Worm (Caenorhabditis elegans) whole organism, L1 larva: ENCODE results near the gene T26H5.8.

ENCODE experiments used
- alr-1 ChIP-seq: fragments of 200-800 bp; sonication (Bioruptor generic); optimal IDR thresholded peaks from 2 replicates; lab custom pipeline; 2018; ENCODE audit warnings: borderline replicate concordance, mild to moderate bottlenecking, missing genetic modification characterization, missing compliant biosample characterization
- aly-2 ChIP-seq: fragments of 150-350 bp; optimal IDR thresholded peaks from 2 replicates; lab custom pipeline; 2014; ENCODE audit warnings: missing biosample characterization, missing genetic modification characterization
- blmp-1 ChIP-seq: fragments of 150-350 bp; optimal IDR thresholded peaks from 2 replicates; lab custom pipeline; 2014; ENCODE audit warnings: missing biosample characterization, missing genetic modification characterization
- elt-3 ChIP-seq, 6 experiments: fragments of 150-350 bp in 1 of 6; sonication (generic microtip); optimal IDR thresholded peaks; 2 replicates each; lab custom pipeline; 2017 to 2018; ENCODE audit warnings: missing biosample characterization in 6 of 6, missing genetic modification characterization in 6 of 6, inconsistent platforms in 1 of 6
- fkh-10 ChIP-seq: sonication (generic microtip); optimal IDR thresholded peaks from 2 replicates; lab custom pipeline; 2017; ENCODE audit warnings: missing biosample characterization, missing genetic modification reagents, missing genetic modification characterization
- lin-13 ChIP-seq: fragments of 150-350 bp; optimal IDR thresholded peaks from 2 replicates; lab custom pipeline; 2014; ENCODE audit warnings: missing biosample characterization, missing genetic modification reagents, missing genetic modification characterization
- nhr-11 ChIP-seq: fragments of 150-350 bp; optimal IDR thresholded peaks from 2 replicates; lab custom pipeline; 2014; ENCODE audit warnings: missing biosample characterization, missing genetic modification characterization
- nhr-12 ChIP-seq: sonication (generic microtip); optimal IDR thresholded peaks from 2 replicates; lab custom pipeline; 2017; ENCODE audit warnings: missing biosample characterization, missing genetic modification characterization
- skn-1 ChIP-seq: fragments of 150-350 bp; optimal IDR thresholded peaks from 2 replicates; lab custom pipeline; 2014; ENCODE audit warnings: missing biosample characterization, missing genetic modification characterization
- tbx-2 ChIP-seq: sonication (generic microtip); optimal IDR thresholded peaks from 2 replicates; lab custom pipeline; 2016; ENCODE audit warnings: missing genetic modification characterization, missing compliant biosample characterization
- unc-62 ChIP-seq: fragments of 150-350 bp; optimal IDR thresholded peaks from 2 replicates; lab custom pipeline; 2014; ENCODE audit warnings: missing biosample characterization, missing genetic modification reagents, missing genetic modification characterization
- unc-86 ChIP-seq: sonication (generic microtip); optimal IDR thresholded peaks from 2 replicates; lab custom pipeline; 2016; ENCODE audit warnings: missing genetic modification characterization, missing compliant biosample characterization
- ztf-11 ChIP-seq, 2 experiments: sonication (generic microtip); optimal IDR thresholded peaks; 2 replicates each; lab custom pipeline; 2016 to 2017; ENCODE audit warnings: missing genetic modification characterization in 2 of 2, missing biosample characterization in 1 of 2, missing compliant biosample characterization in 1 of 2

DNA sequence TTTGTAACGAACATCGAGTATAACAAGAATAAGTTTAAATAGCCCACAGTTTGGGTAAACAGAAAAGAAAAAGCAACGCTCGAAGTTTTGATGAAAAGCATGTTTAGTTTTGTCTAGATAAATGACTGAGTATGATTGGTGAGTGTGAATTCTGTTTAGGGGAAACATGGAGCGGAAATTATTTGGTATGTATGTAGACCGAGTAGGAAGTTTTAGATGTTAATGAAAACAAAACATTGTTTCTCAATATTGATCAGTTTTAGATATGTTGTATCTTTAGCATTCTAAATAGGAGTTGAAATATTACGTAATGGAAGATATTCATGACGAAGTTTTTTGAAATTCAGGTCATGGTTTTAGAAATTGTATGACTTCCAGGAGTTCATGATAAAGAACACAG, 19.9 kb downstream of the T26H5.8 start, which contains the start of gene srbc-63:
- TF ChIP-seq blmp-1 (tag; lab: Kevin White, UChicago) = no peak
- no peak for TF ChIP-seq unc-86
- no peak for TF ChIP-seq nhr-11 (tag; lab: Kevin White, UChicago)
- no peak for TF ChIP-seq lin-13 (GFP tag; lab: Kevin White, UChicago)
- TF ChIP-seq tbx-2 (tag; lab: Kevin White, UChicago) = no peak
- no peak for TF ChIP-seq alr-1 (tag; lab: Kevin White, UChicago)
- no peak for TF ChIP-seq skn-1 (tag; lab: Kevin White, UChicago)
- TF ChIP-seq unc-62 (GFP tag; lab: Kevin White, UChicago) = no peak
- TF ChIP-seq fkh-10 = no peak
- no peak for TF ChIP-seq aly-2
- no peak for TF ChIP-seq nhr-12
- TF ChIP-seq elt-3 (tag; optimal IDR thresholded peaks at IDR 0.05; lab: Kevin White, UChicago) = no peak
- TF ChIP-seq ztf-11 (tag; optimal IDR thresholded peaks at IDR 0.05; lab: Kevin White, UChicago) = no peak
